Worm (Caenorhabditis elegans) whole organism, L1 larva: Measurements from ENCODE around the gene Y105C5A.1.
"Not testable (repeated sequence)": the region's sequence is repeated elsewhere in the genome, so short reads cannot be mapped to it uniquely, and the experiment has no call there.

Source experiments
- C34B4.2 ChIP-seq: sonication (generic microtip); optimal IDR thresholded peaks from 2 replicates; lab custom pipeline; 2017; ENCODE audit warnings: mild to moderate bottlenecking, missing genetic modification characterization, missing compliant biosample characterization
- aha-1 ChIP-seq: fragments of 150-350 bp; optimal IDR thresholded peaks from 2 replicates; lab custom pipeline; 2014; ENCODE audit warnings: missing biosample characterization, missing genetic modification characterization
- alr-1 ChIP-seq: fragments of 200-800 bp; sonication (Bioruptor generic); optimal IDR thresholded peaks from 2 replicates; lab custom pipeline; 2018; ENCODE audit warnings: borderline replicate concordance, mild to moderate bottlenecking, missing genetic modification characterization, missing compliant biosample characterization
- aly-2 ChIP-seq: fragments of 150-350 bp; optimal IDR thresholded peaks from 2 replicates; lab custom pipeline; 2014; ENCODE audit warnings: missing biosample characterization, missing genetic modification characterization
- ama-1 ChIP-seq: fragments of 150-350 bp; optimal IDR thresholded peaks from 2 replicates; lab custom pipeline; 2014
- blmp-1 ChIP-seq: fragments of 150-350 bp; optimal IDR thresholded peaks from 2 replicates; lab custom pipeline; 2014; ENCODE audit warnings: missing biosample characterization, missing genetic modification characterization
- ceh-88 ChIP-seq: fragments of 200-800 bp; sonication (Bioruptor generic); IDR thresholded peaks from 2 replicates; pipeline ENCODE4 v1.3.6; 2022; ENCODE audit warnings: missing genetic modification characterization, missing compliant biosample characterization
- ceh-90 ChIP-seq: sonication (generic microtip); optimal IDR thresholded peaks from 2 replicates; lab custom pipeline; 2016; ENCODE audit warnings: missing genetic modification characterization, missing compliant biosample characterization
- ces-1 ChIP-seq: fragments of 150-350 bp; optimal IDR thresholded peaks from 2 replicates; lab custom pipeline; 2014; ENCODE audit warnings: missing biosample characterization, missing genetic modification reagents, missing genetic modification characterization
- dpl-1 ChIP-seq, 3 experiments: fragments of 150-350 bp in 2 of 3; sonication (generic microtip) in 1 of 3; optimal IDR thresholded peaks; 2 replicates each; lab custom pipeline; 2014 to 2017; ENCODE audit warnings: missing biosample characterization in 3 of 3, missing genetic modification characterization in 3 of 3, missing genetic modification reagents in 3 of 3
- efl-1 ChIP-seq, 4 experiments: fragments of 150-350 bp; optimal IDR thresholded peaks in 3 of 4; peaks in 1 of 4; 1 replicate in 1 of 4; 2 replicates in 3 of 4; lab custom pipeline; 2014; ENCODE audit warnings: missing biosample characterization in 2 of 4, missing genetic modification characterization in 2 of 4, missing genetic modification reagents in 2 of 4
- efl-3 ChIP-seq: fragments of 200-800 bp; sonication (Bioruptor generic); optimal IDR thresholded peaks from 2 replicates; lab custom pipeline; 2018; ENCODE audit warnings: mild to moderate bottlenecking, missing genetic modification characterization, missing compliant biosample characterization
- egl-13 ChIP-seq: sonication (generic microtip); optimal IDR thresholded peaks from 2 replicates; lab custom pipeline; 2016; ENCODE audit warnings: missing genotype, missing genetic modification reagents, missing genetic modification characterization, missing compliant biosample characterization
- egl-27 ChIP-seq, 2 experiments: fragments of 150-350 bp in 1 of 2; sonication (generic microtip); optimal IDR thresholded peaks; 3 replicates each; lab custom pipeline; 2017 to 2018; ENCODE audit warnings: missing biosample characterization in 2 of 2, missing genetic modification characterization in 2 of 2, missing genetic modification reagents in 2 of 2
- elt-2 ChIP-seq: sonication (generic microtip); optimal IDR thresholded peaks from 2 replicates; lab custom pipeline; 2016; ENCODE audit warnings: missing genetic modification characterization, mild to moderate bottlenecking, inconsistent platforms, missing compliant biosample characterization, missing genetic modification reagents
- fkh-8 ChIP-seq: sonication (generic microtip); optimal IDR thresholded peaks from 2 replicates; lab custom pipeline; 2016; ENCODE audit warnings: mild to moderate bottlenecking, missing genetic modification characterization, missing compliant biosample characterization
- fos-1 ChIP-seq: fragments of 150-350 bp; optimal IDR thresholded peaks from 2 replicates; lab custom pipeline; 2014; ENCODE audit warnings: missing biosample characterization, missing genetic modification characterization
- grh-1 ChIP-seq: fragments of 200-800 bp; sonication (Bioruptor generic); IDR thresholded peaks from 2 replicates; pipeline ENCODE4 v1.3.6; 2022; ENCODE audit warnings: missing genetic modification reagents, missing genetic modification characterization, missing compliant biosample characterization
- hlh-17 ChIP-seq: fragments of 200-800 bp; sonication (Bioruptor generic); optimal IDR thresholded peaks from 2 replicates; lab custom pipeline; 2018; ENCODE audit warnings: missing genetic modification characterization, mild to moderate bottlenecking, missing compliant biosample characterization, moderate library complexity, borderline replicate concordance
- hlh-4 ChIP-seq: sonication (generic microtip); optimal IDR thresholded peaks from 2 replicates; lab custom pipeline; 2016; ENCODE audit warnings: mild to moderate bottlenecking, missing genetic modification characterization, missing compliant biosample characterization
- isw-1 ChIP-seq: fragments of 200-800 bp; sonication (Bioruptor generic); IDR thresholded peaks from 2 replicates; pipeline ENCODE4 v1.3.6; 2022; ENCODE audit warnings: missing genetic modification characterization, missing compliant biosample characterization
- lin-15B ChIP-seq: fragments of 150-350 bp; sonication (generic microtip); optimal IDR thresholded peaks from 3 replicates; lab custom pipeline; 2014; ENCODE audit warnings: missing biosample characterization, missing genetic modification characterization
- lin-35 ChIP-seq, 2 experiments: fragments of 150-350 bp; optimal IDR thresholded peaks; 2 replicates each; lab custom pipeline; 2014; ENCODE audit warnings: missing biosample characterization in 2 of 2, missing genetic modification characterization in 2 of 2, missing genetic modification reagents in 2 of 2
- lir-3 ChIP-seq: sonication (generic microtip); optimal IDR thresholded peaks from 2 replicates; lab custom pipeline; 2016; ENCODE audit warnings: mild to moderate bottlenecking, missing genetic modification characterization, moderate library complexity, missing compliant biosample characterization; ENCODE audit not compliant: poor library complexity
- lsy-2 ChIP-seq, 2 experiments: fragments of 150-350 bp; optimal IDR thresholded peaks; 2 replicates each; lab custom pipeline; 2014; ENCODE audit warnings: missing biosample characterization in 2 of 2, missing genetic modification characterization in 2 of 2
- mdl-1 ChIP-seq, 2 experiments: fragments of 150-350 bp; optimal IDR thresholded peaks; 2 replicates each; lab custom pipeline; 2014 to 2017; ENCODE audit warnings: missing biosample characterization in 2 of 2, missing genetic modification characterization in 2 of 2, inconsistent platforms in 1 of 2
- mep-1 ChIP-seq: fragments of 150-350 bp; optimal IDR thresholded peaks from 2 replicates; lab custom pipeline; 2014; ENCODE audit warnings: missing biosample characterization, missing genetic modification characterization
- nhr-20 ChIP-seq: sonication (generic microtip); optimal IDR thresholded peaks from 2 replicates; lab custom pipeline; 2016; ENCODE audit warnings: mild to moderate bottlenecking, missing genetic modification characterization, missing compliant biosample characterization
- nhr-237 ChIP-seq: fragments of 150-350 bp; optimal IDR thresholded peaks from 2 replicates; lab custom pipeline; 2014; ENCODE audit warnings: missing biosample characterization, missing genetic modification characterization
- nhr-28 ChIP-seq: fragments of 150-350 bp; optimal IDR thresholded peaks from 2 replicates; lab custom pipeline; 2014; ENCODE audit warnings: missing biosample characterization, missing genetic modification characterization
- nhr-47 ChIP-seq: sonication (generic microtip); optimal IDR thresholded peaks from 2 replicates; lab custom pipeline; 2016; ENCODE audit warnings: mild to moderate bottlenecking, missing genetic modification characterization, moderate library complexity, missing compliant biosample characterization
- nhr-76 ChIP-seq: sonication (generic microtip); optimal IDR thresholded peaks from 2 replicates; lab custom pipeline; 2017; ENCODE audit warnings: missing biosample characterization, missing genetic modification characterization
- nhr-77 ChIP-seq: fragments of 150-350 bp; optimal IDR thresholded peaks from 2 replicates; lab custom pipeline; 2014; ENCODE audit warnings: missing biosample characterization, missing genetic modification characterization
- nhr-84 ChIP-seq: sonication (generic microtip); optimal IDR thresholded peaks from 2 replicates; lab custom pipeline; 2017; ENCODE audit warnings: missing biosample characterization, missing genetic modification characterization
- nhr-85 ChIP-seq: sonication (generic microtip); peaks from one replicate; lab custom pipeline; 2016; ENCODE audit warnings: missing genetic modification characterization, inconsistent platforms, missing compliant biosample characterization
- nhr-90 ChIP-seq: sonication (generic microtip); optimal IDR thresholded peaks from 2 replicates; lab custom pipeline; 2016; ENCODE audit warnings: mild to moderate bottlenecking, missing genetic modification characterization, missing compliant biosample characterization; ENCODE audit not compliant: poor library complexity
- pax-3 ChIP-seq: fragments of 200-800 bp; sonication (Bioruptor generic); optimal IDR thresholded peaks from 2 replicates; lab custom pipeline; 2018; ENCODE audit warnings: mild to moderate bottlenecking, missing genetic modification characterization, moderate library complexity, missing compliant biosample characterization
- rnt-1 ChIP-seq: sonication (generic microtip); optimal IDR thresholded peaks from 2 replicates; lab custom pipeline; 2016; ENCODE audit warnings: mild to moderate bottlenecking, missing genetic modification characterization, moderate library complexity, missing compliant biosample characterization
- skn-1 ChIP-seq: fragments of 150-350 bp; optimal IDR thresholded peaks from 2 replicates; lab custom pipeline; 2014; ENCODE audit warnings: missing biosample characterization, missing genetic modification characterization
- snu-23 ChIP-seq: sonication (generic microtip); optimal IDR thresholded peaks from 2 replicates; lab custom pipeline; 2016; ENCODE audit warnings: missing genetic modification characterization, missing compliant biosample characterization
- sptf-1 ChIP-seq: fragments of 150-350 bp; optimal IDR thresholded peaks from 2 replicates; lab custom pipeline; 2014; ENCODE audit warnings: missing biosample characterization, missing genetic modification characterization
- swsn-7 ChIP-seq: sonication (generic microtip); optimal IDR thresholded peaks from 2 replicates; lab custom pipeline; 2016; ENCODE audit warnings: missing genetic modification characterization, missing compliant biosample characterization
- tbx-2 ChIP-seq: sonication (generic microtip); optimal IDR thresholded peaks from 2 replicates; lab custom pipeline; 2016; ENCODE audit warnings: missing genetic modification characterization, missing compliant biosample characterization
- unc-30 ChIP-seq: sonication (generic microtip); optimal IDR thresholded peaks from 2 replicates; lab custom pipeline; 2017; ENCODE audit warnings: missing biosample characterization, missing genetic modification characterization
- unc-86 ChIP-seq: sonication (generic microtip); optimal IDR thresholded peaks from 2 replicates; lab custom pipeline; 2016; ENCODE audit warnings: missing genetic modification characterization, missing compliant biosample characterization
- vab-15 ChIP-seq: sonication (generic microtip); optimal IDR thresholded peaks from 2 replicates; lab custom pipeline; 2017; ENCODE audit warnings: missing genotype, mild to moderate bottlenecking, missing genetic modification characterization, missing compliant biosample characterization
- zag-1 ChIP-seq: fragments of 150-350 bp; optimal IDR thresholded peaks from 2 replicates; lab custom pipeline; 2014; ENCODE audit warnings: missing biosample characterization, missing genetic modification characterization
- zip-4 ChIP-seq: fragments of 200-800 bp; sonication (Bioruptor generic); optimal IDR thresholded peaks from 2 replicates; lab custom pipeline; 2018; ENCODE audit warnings: mild to moderate bottlenecking, missing genetic modification characterization, moderate library complexity, missing compliant biosample characterization
- ztf-4 ChIP-seq: fragments of 150-350 bp; optimal IDR thresholded peaks from 2 replicates; lab custom pipeline; 2014; ENCODE audit warnings: missing biosample characterization, missing genetic modification characterization

The Y105C5A.1 gene

ce11 chrIV:15583620-15584019 is 19.4 kb upstream of the Y105C5A.1 start, which contains the start of gene Y105C5A.508:
TSS of gene Y105C5A.508 (plus strand) at chrIV:15583920.
- TF ChIP-seq fkh-8 (no peak), ceh-90 (no peak), nhr-28 (tag; lab: Kevin White, UChicago) (no peak), grh-1 (no peak), ama-1 (lab: Kevin White, UChicago) (no peak), tbx-2 (tag; lab: Kevin White, UChicago) (no peak), aly-2 (tag; lab: Kevin White, UChicago) (no peak), ces-1 (no peak), nhr-77 (tag; lab: Kevin White, UChicago) (no peak), lin-35 (GFP tag; optimal IDR thresholded peaks at IDR 0.05; lab: Kevin White, UChicago) (no peak), swsn-7 (tag; lab: Kevin White, UChicago) (no peak), zip-4 (GFP tag; lab: Kevin White, UChicago) (no peak), egl-13 (no peak)

ce11 chrIV:15578786-15579185 is 14.6 kb upstream of the Y105C5A.1 start, which contains the start of gene pqn-76:
TSS of gene pqn-76 (plus strand) at chrIV:15579086.
- not testable (repeated sequence) for TF ChIP-seq ceh-88 (GFP tag; lab: Robert Waterston, UW); zag-1; ztf-4

ce11 chrIV:15573863-15574262 is 9.6 kb upstream of the Y105C5A.1 start:
- no peak for TF ChIP-seq elt-2 (tag; lab: Kevin White, UChicago)
- TF ChIP-seq dpl-1 (GFP tag; optimal IDR thresholded peaks at IDR 0.05; lab: Kevin White, UChicago) = no peak
- no peak for TF ChIP-seq rnt-1 (tag; lab: Kevin White, UChicago)
- TF ChIP-seq efl-3 = no peak
- no peak for TF ChIP-seq fos-1 (tag; lab: Kevin White, UChicago)
- no peak for TF ChIP-seq egl-13
- TF ChIP-seq hlh-17 (GFP tag; lab: Kevin White, UChicago) = no peak
- no peak for TF ChIP-seq sptf-1 (tag; lab: Kevin White, UChicago)
- TF ChIP-seq aly-2 (tag; lab: Kevin White, UChicago) = no peak
- TF ChIP-seq aha-1 (tag; lab: Kevin White, UChicago) = no peak
- no peak for TF ChIP-seq lir-3 (tag; lab: Kevin White, UChicago)
- no peak for TF ChIP-seq nhr-84 (tag; lab: Kevin White, UChicago)
- no peak for TF ChIP-seq unc-30
- TF ChIP-seq unc-86 = no peak
- no peak for TF ChIP-seq skn-1 (tag; lab: Kevin White, UChicago)
- TF ChIP-seq nhr-47 (tag; lab: Kevin White, UChicago) = no peak
- no peak for TF ChIP-seq lin-15B (tag; lab: Kevin White, UChicago)
- peak; percentile 64 for TF ChIP-seq nhr-85 (tag; lab: Kevin White, UChicago)
- TF ChIP-seq vab-15 (tag; lab: Kevin White, UChicago) = no peak
- TF ChIP-seq ama-1 (lab: Kevin White, UChicago) = no peak
- TF ChIP-seq egl-27 (tag; optimal IDR thresholded peaks at IDR 0.05; lab: Kevin White, UChicago) = no peak
- TF ChIP-seq isw-1 (GFP tag; lab: Robert Waterston, UW) = no peak
- no peak for TF ChIP-seq hlh-4 (tag; lab: Kevin White, UChicago)
- TF ChIP-seq blmp-1 (tag; lab: Kevin White, UChicago) = peak; percentile 24
- TF ChIP-seq zag-1 = no peak
- no peak for TF ChIP-seq lin-35 (GFP tag; optimal IDR thresholded peaks at IDR 0.05; lab: Kevin White, UChicago)
- no peak for TF ChIP-seq grh-1
- peak; percentile 34 to 44 for TF ChIP-seq lsy-2 (tag; optimal IDR thresholded peaks at IDR 0.05; lab: Kevin White, UChicago)
- TF ChIP-seq nhr-237 (tag; lab: Kevin White, UChicago) = no peak
- no peak for TF ChIP-seq ces-1
- peak; percentile 17 for TF ChIP-seq nhr-20 (tag; lab: Kevin White, UChicago)
- TF ChIP-seq C34B4.2 (tag; lab: Kevin White, UChicago) = no peak
- TF ChIP-seq pax-3 (tag; lab: Kevin White, UChicago) = no peak
- no peak for TF ChIP-seq snu-23
- TF ChIP-seq nhr-90 (tag; lab: Kevin White, UChicago) = peak; percentile 1
- TF ChIP-seq efl-1 (optimal IDR thresholded peaks at IDR 0.05; lab: Kevin White, UChicago) = no peak
- TF ChIP-seq efl-1 (GFP tag; optimal IDR thresholded peaks at IDR 0.05 in 1 of 2; lab: Kevin White, UChicago) = no peak
- TF ChIP-seq alr-1 = no peak
- TF ChIP-seq mdl-1 (tag; optimal IDR thresholded peaks at IDR 0.05; lab: Kevin White, UChicago) = no peak
- peak; percentile 9 for TF ChIP-seq mep-1 (tag; lab: Kevin White, UChicago)
- TF ChIP-seq nhr-76 (tag; lab: Kevin White, UChicago) = no peak
